Fruit fly (Drosophila melanogaster) whole organism, embryonic: Measurements from ENCODE around the gene Sdic2.

Source experiments
- Aef1 ChIP-seq: fragments of 200-800 bp; sonication (Bioruptor generic); IDR thresholded peaks from 3 replicates; pipeline ENCODE4 v1.3.6; 2022; ENCODE audit warnings: missing biosample characterization, missing genetic modification characterization
- Asciz ChIP-seq: fragments of 200-800 bp; sonication (Bioruptor generic); optimal IDR thresholded peaks from 2 replicates; lab custom pipeline; 2017; ENCODE audit warnings: missing biosample characterization, mild to moderate bottlenecking, missing genetic modification characterization, missing genetic modification reagents
- Atf3 ChIP-seq: fragments of 200-800 bp; sonication (Bioruptor generic); optimal IDR thresholded peaks from 3 replicates; lab custom pipeline; 2016; ENCODE audit warnings: missing biosample characterization, missing genetic modification characterization
- Awh ChIP-seq: fragments of 200-800 bp; sonication (Bioruptor generic); IDR thresholded peaks from 2 replicates; pipeline ENCODE4, ENCODE4 v1.3.6; 2022; ENCODE audit warnings: missing biosample characterization, missing genetic modification characterization
- CG10209 ChIP-seq: fragments of 200-800 bp; sonication (Bioruptor generic); optimal IDR thresholded peaks from 3 replicates; lab custom pipeline; 2017; ENCODE audit warnings: missing biosample characterization, mild to moderate bottlenecking, missing genetic modification characterization, missing genetic modification reagents
- CG10366 ChIP-seq: fragments of 200-800 bp; sonication (Bioruptor generic); IDR thresholded peaks from 2 replicates; pipeline ENCODE4 v1.3.6; 2022; ENCODE audit warnings: missing biosample characterization, missing genetic modification characterization
- CG10431 ChIP-seq: fragments of 200-800 bp; sonication (Bioruptor generic); optimal IDR thresholded peaks from 3 replicates; lab custom pipeline; 2018; ENCODE audit warnings: missing biosample characterization, mild to moderate bottlenecking, missing genetic modification characterization
- CG11247 ChIP-seq: fragments of 200-800 bp; sonication (Bioruptor generic); IDR thresholded peaks from 2 replicates; pipeline ENCODE4 v1.3.6; 2022; ENCODE audit warnings: missing biosample characterization, missing genetic modification characterization
- CG11560 ChIP-seq: fragments of 200-800 bp; sonication (Bioruptor generic); IDR thresholded peaks from 3 replicates; pipeline ENCODE4 v1.3.6; 2022; ENCODE audit warnings: missing biosample characterization, missing genetic modification characterization
- CG11695 ChIP-seq: fragments of 200-800 bp; sonication (Bioruptor generic); IDR thresholded peaks from 3 replicates; pipeline ENCODE4 v1.3.6; 2022; ENCODE audit warnings: missing biosample characterization, missing genetic modification characterization
- CG13123 ChIP-seq: fragments of 200-800 bp; sonication (Bioruptor generic); optimal IDR thresholded peaks from 2 replicates; lab custom pipeline; 2016; ENCODE audit warnings: missing biosample characterization, missing genetic modification characterization
- CG1832 ChIP-seq: fragments of 200-800 bp; sonication (Bioruptor generic); optimal IDR thresholded peaks from 2 replicates; lab custom pipeline; 2017; ENCODE audit warnings: missing biosample characterization, mild to moderate bottlenecking, missing genetic modification characterization, inconsistent platforms
- CG31388 ChIP-seq: fragments of 200-800 bp; sonication (Bioruptor generic); optimal IDR thresholded peaks from 2 replicates; lab custom pipeline; 2016; ENCODE audit warnings: missing biosample characterization, missing genetic modification characterization
- CG32532 ChIP-seq: fragments of 200-800 bp; sonication (Bioruptor generic); IDR thresholded peaks from 2 replicates; pipeline ENCODE4 v1.3.6; 2022; ENCODE audit warnings: missing biosample characterization, missing genetic modification characterization
- CG5180 ChIP-seq: fragments of 200-800 bp; sonication (Bioruptor generic); optimal IDR thresholded peaks from 3 replicates; lab custom pipeline; 2017; ENCODE audit warnings: missing biosample characterization, missing genetic modification characterization, mild to moderate bottlenecking, moderate library complexity, missing genetic modification reagents
- CG5953 ChIP-seq: fragments of 200-800 bp; sonication (Bioruptor generic); IDR thresholded peaks from 2 replicates; pipeline ENCODE4 v1.3.6; 2022; ENCODE audit warnings: missing biosample characterization, missing genetic modification characterization
- CG6813 ChIP-seq: fragments of 200-800 bp; sonication (Bioruptor generic); optimal IDR thresholded peaks from 2 replicates; lab custom pipeline; 2017; ENCODE audit warnings: missing biosample characterization, missing genetic modification characterization, mild to moderate bottlenecking, moderate library complexity, missing genetic modification reagents
- CG7372 ChIP-seq: fragments of 200-800 bp; sonication (Bioruptor generic); IDR thresholded peaks from 2 replicates; pipeline ENCODE4 v1.3.6; 2022; ENCODE audit warnings: missing biosample characterization, missing genetic modification characterization
- CG7987 ChIP-seq: fragments of 200-800 bp; sonication (Bioruptor generic); optimal IDR thresholded peaks from 2 replicates; lab custom pipeline; 2018; ENCODE audit warnings: missing biosample characterization, mild to moderate bottlenecking, missing genetic modification characterization, moderate library complexity
- CG9215 ChIP-seq: fragments of 200-800 bp; sonication (Bioruptor generic); IDR thresholded peaks from 2 replicates; pipeline ENCODE4 v1.3.6; 2022; ENCODE audit warnings: missing biosample characterization, missing genetic modification characterization
- Dfd ChIP-seq, 2 experiments: fragments of >200 bp; optimal IDR thresholded peaks; 2 replicates each; lab custom pipeline; 2017; ENCODE audit warnings: missing biosample characterization in 2 of 2, missing genetic modification characterization in 2 of 2
- E2f1 ChIP-seq: fragments of 200-800 bp; sonication (Bioruptor generic); IDR thresholded peaks from 2 replicates; pipeline ENCODE4 v1.3.6; 2022; ENCODE audit warnings: missing biosample characterization, missing genetic modification characterization
- E2f2 ChIP-seq: fragments of 200-800 bp; sonication (Bioruptor generic); IDR thresholded peaks from 2 replicates; pipeline ENCODE4 v1.3.6; 2022; ENCODE audit warnings: missing biosample characterization, missing genetic modification characterization
- Elba2 ChIP-seq: fragments of 200-800 bp; sonication (Bioruptor generic); optimal IDR thresholded peaks from 3 replicates; lab custom pipeline; 2016; ENCODE audit warnings: missing biosample characterization, missing genetic modification characterization
- GATAe ChIP-seq: fragments of 200-800 bp; sonication (Bioruptor generic); conservative IDR thresholded peaks from 2 replicates; pipeline ENCODE4 v1.3.6; 2022; ENCODE audit warnings: missing biosample characterization, missing genetic modification characterization
- H15 ChIP-seq: fragments of 200-800 bp; sonication (Bioruptor generic); IDR thresholded peaks from 3 replicates; pipeline ENCODE4 v1.3.6; 2022; ENCODE audit warnings: missing biosample characterization, missing genetic modification characterization
- Meics ChIP-seq: fragments of 200-800 bp; sonication (Bioruptor generic); optimal IDR thresholded peaks from 2 replicates; lab custom pipeline; 2017; ENCODE audit warnings: missing biosample characterization, mild to moderate bottlenecking, missing genetic modification characterization
- Pdp1 ChIP-seq, 2 experiments: fragments of 200-800 bp; sonication (Bioruptor generic); optimal IDR thresholded peaks; 3 replicates each; lab custom pipeline; 2016; ENCODE audit warnings: missing biosample characterization in 2 of 2, missing genetic modification characterization in 2 of 2, mild to moderate bottlenecking in 1 of 2, moderate library complexity in 1 of 2
- amos ChIP-seq: fragments of 200-800 bp; sonication (Bioruptor generic); IDR thresholded peaks from 2 replicates; pipeline ENCODE4 v1.3.6; 2022; ENCODE audit warnings: missing biosample characterization, missing genetic modification characterization; ENCODE audit not compliant: partially characterized antibody
- ash1 ChIP-seq: fragments of 200-800 bp; sonication (Bioruptor generic); optimal IDR thresholded peaks from 2 replicates; lab custom pipeline; 2018; ENCODE audit warnings: missing biosample characterization, mild to moderate bottlenecking, missing genetic modification characterization
- croc ChIP-seq: fragments of 200-800 bp; sonication (Bioruptor generic); conservative IDR thresholded peaks from 3 replicates; pipeline ENCODE4 v1.3.6; 2022; ENCODE audit warnings: missing biosample characterization, missing genetic modification characterization
- dysf ChIP-seq: fragments of 200-800 bp; sonication (Bioruptor generic); IDR thresholded peaks from 3 replicates; pipeline ENCODE4 v1.3.6; 2022; ENCODE audit warnings: missing biosample characterization, missing genetic modification characterization
- fd64A ChIP-seq: fragments of 200-800 bp; sonication (Bioruptor generic); optimal IDR thresholded peaks from 3 replicates; lab custom pipeline; 2018; ENCODE audit warnings: missing biosample characterization, mild to moderate bottlenecking, missing genetic modification characterization
- fu2 ChIP-seq: fragments of 200-800 bp; sonication (Bioruptor generic); optimal IDR thresholded peaks from 2 replicates; lab custom pipeline; 2016; ENCODE audit warnings: missing biosample characterization, missing genetic modification characterization
- grn ChIP-seq: fragments of 200-800 bp; sonication (Bioruptor generic); optimal IDR thresholded peaks from 3 replicates; lab custom pipeline; 2017; ENCODE audit warnings: missing biosample characterization, missing genetic modification characterization
- gsb-n ChIP-seq: fragments of 200-800 bp; sonication (Bioruptor generic); optimal IDR thresholded peaks from 3 replicates; lab custom pipeline; 2018; ENCODE audit warnings: missing biosample characterization, mild to moderate bottlenecking, missing genetic modification characterization
- kay ChIP-seq: fragments of 200-800 bp; sonication (Bioruptor generic); optimal IDR thresholded peaks from 2 replicates; lab custom pipeline; 2016; ENCODE audit warnings: missing biosample characterization, missing genetic modification characterization
- lab ChIP-seq: fragments of 200-800 bp; sonication (Bioruptor generic); optimal IDR thresholded peaks from 3 replicates; lab custom pipeline; 2017; ENCODE audit warnings: missing biosample characterization, missing genetic modification characterization, mild to moderate bottlenecking, moderate library complexity, missing genetic modification reagents
- maf-S ChIP-seq: fragments of 200-800 bp; sonication (Bioruptor generic); optimal IDR thresholded peaks from 2 replicates; lab custom pipeline; 2016; ENCODE audit warnings: missing biosample characterization, missing genetic modification characterization
- nerfin-1 ChIP-seq: fragments of 200-800 bp; sonication (Bioruptor generic); optimal IDR thresholded peaks from 3 replicates; lab custom pipeline; 2019; ENCODE audit warnings: missing biosample characterization, mild to moderate bottlenecking, missing genetic modification characterization, moderate library complexity
- run ChIP-seq: fragments of 200-800 bp; sonication (Bioruptor generic); optimal IDR thresholded peaks from 3 replicates; lab custom pipeline; 2018; ENCODE audit warnings: missing biosample characterization, mild to moderate bottlenecking, missing genetic modification characterization
- salm ChIP-seq: fragments of 200-800 bp; sonication (Bioruptor generic); optimal IDR thresholded peaks from 2 replicates; lab custom pipeline; 2018; ENCODE audit warnings: missing biosample characterization, mild to moderate bottlenecking, missing genetic modification characterization
- sd ChIP-seq: fragments of 200-800 bp; sonication (Bioruptor generic); optimal IDR thresholded peaks from 3 replicates; lab custom pipeline; 2018; ENCODE audit warnings: missing biosample characterization, mild to moderate bottlenecking, missing genetic modification characterization, moderate library complexity
- sens ChIP-seq: fragments of 200-800 bp; sonication (Bioruptor generic); peaks from one replicate; lab custom pipeline; 2016; ENCODE audit warnings: missing biosample characterization, missing genetic modification characterization
- seq ChIP-seq: fragments of 200-800 bp; sonication (Bioruptor generic); IDR thresholded peaks from 2 replicates; pipeline ENCODE4 v1.3.6; 2022; ENCODE audit warnings: missing biosample characterization, missing genetic modification characterization
- tup ChIP-seq: fragments of 200-800 bp; sonication (Bioruptor generic); optimal IDR thresholded peaks from 2 replicates; lab custom pipeline; 2016; ENCODE audit warnings: missing biosample characterization, mild to moderate bottlenecking, missing genetic modification characterization, moderate library complexity
- zen2 ChIP-seq: fragments of 200-800 bp; sonication (Bioruptor generic); IDR thresholded peaks from 3 replicates; pipeline ENCODE4 v1.3.6; 2022; ENCODE audit warnings: missing biosample characterization, missing genetic modification characterization; ENCODE audit not compliant: partially characterized antibody

Gene Sdic2

DNA sequence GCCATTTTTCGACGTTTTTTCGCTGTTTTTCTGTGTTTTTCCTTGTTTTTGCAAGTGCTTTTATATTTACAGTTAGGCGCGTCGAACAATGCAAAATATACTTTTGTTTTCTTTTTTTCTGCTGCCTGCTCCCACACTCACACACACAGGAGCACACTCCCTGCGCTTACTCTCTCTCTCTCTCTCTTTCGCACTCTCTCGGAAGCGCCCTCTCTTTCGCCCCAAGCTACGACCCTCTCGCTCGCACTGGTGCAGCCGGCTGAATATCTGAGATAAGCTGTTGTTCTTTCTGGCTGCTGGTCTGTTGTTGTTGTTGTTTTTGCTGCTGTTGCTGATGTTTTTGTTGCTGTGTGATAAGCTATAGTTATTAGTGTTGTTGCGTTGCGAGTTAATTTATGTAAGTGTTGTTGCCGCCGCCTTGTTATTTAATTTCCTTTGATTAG lies 27.3 kb downstream of the Sdic2 start (continued):
- TF ChIP-seq sd (tag; lab: Kevin White, UChicago) (peak; percentile 7), E2f1 (GFP tag; lab: Robert Waterston, UW) (no peak), gsb-n (tag; lab: Kevin White, UChicago) (no peak), grn (GFP tag; lab: Kevin White, UChicago) (peak; percentile 71), Dfd (GFP tag; optimal IDR thresholded peaks at IDR 0.05; lab: Kevin White, UChicago) (no peak), Elba2 (GFP tag; lab: Kevin White, UChicago) (no peak), nerfin-1 (tag; lab: Kevin White, UChicago) (no peak), lab (GFP tag; lab: Kevin White, UChicago) (no peak), salm (no peak), ash1 (no peak), zen2 (GFP tag; lab: Robert Waterston, UW) (no peak), Aef1 (GFP tag; lab: Robert Waterston, UW) (peak; percentile 71), sens (GFP tag; lab: Kevin White, UChicago) (no peak), CG10431 (GFP tag; lab: Kevin White, UChicago) (no peak), kay (GFP tag; lab: Kevin White, UChicago) (no peak), Asciz (GFP tag; lab: Kevin White, UChicago) (no peak), croc (GFP tag; lab: Robert Waterston, UW) (no peak), GATAe (GFP tag; lab: Robert Waterston, UW) (peak; percentile 67), CG10366 (no peak), run (tag; lab: Kevin White, UChicago) (no peak), CG10209 (GFP tag; lab: Kevin White, UChicago) (no peak), CG1832 (GFP tag; lab: Kevin White, UChicago) (peak; percentile 94), CG13123 (GFP tag; lab: Kevin White, UChicago) (no peak), maf-S (GFP tag; lab: Kevin White, UChicago) (no peak), amos (GFP tag; lab: Robert Waterston, UW) (no peak), H15 (GFP tag; lab: Robert Waterston, UW) (no peak), Pdp1 (GFP tag; optimal IDR thresholded peaks at IDR 0.05; lab: Kevin White, UChicago) (peak in 1 of 2 experiments; percentile 87), Atf3 (no peak)

dm6 chrX:20158491-20158890 lies 27.8 kb downstream of the Sdic2 start:
- TF ChIP-seq sens (GFP tag; lab: Kevin White, UChicago) (peak; percentile 59), CG7372 (peak; percentile 52; the same call in 1 of the 2 replicates), fu2 (GFP tag; lab: Kevin White, UChicago) (no peak)

- TF ChIP-seq Meics (GFP tag; lab: Kevin White, UChicago): peak; percentile 91
- no peak for TF ChIP-seq E2f2 (GFP tag; lab: Robert Waterston, UW)
- TF ChIP-seq CG31388 (GFP tag; lab: Kevin White, UChicago): no peak
- no peak for TF ChIP-seq Awh (GFP tag; lab: Robert Waterston, UW)
- peak; percentile 4 for TF ChIP-seq sens (GFP tag; lab: Kevin White, UChicago)
These were observed 30.3 kb downstream of the Sdic2 start for dm6 chrX:20155947-20156346.

dm6 chrX:20147693-20148174 lies 38.6 kb downstream of the Sdic2 start, which contains the start of gene aspr:
Gene aspr (plus strand): TSS chrX:20148124.
- TF ChIP-seq CG11247 (GFP tag; lab: Robert Waterston, UW) (no peak), CG11560 (no peak), CG5180 (GFP tag; lab: Kevin White, UChicago) (no peak), tup (GFP tag; lab: Kevin White, UChicago) (no peak), CG9215 (GFP tag; lab: Robert Waterston, UW) (0 out of 2 replicates have a peak, but pooled peaks have one; percentile 13), CG6813 (GFP tag; lab: Kevin White, UChicago) (no peak), CG7987 (GFP tag; lab: Kevin White, UChicago) (no peak), fd64A (GFP tag; lab: Kevin White, UChicago) (no peak), CG11695 (GFP tag; lab: Robert Waterston, UW) (peak; percentile 30; the same call in 1 of the 3 replicates), CG32532 (GFP tag; lab: Robert Waterston, UW) (peak; percentile 50; the same call in 1 of the 2 replicates), dysf (GFP tag; lab: Robert Waterston, UW) (peak; percentile 39; the same call in 1 of the 3 replicates), seq (GFP tag; lab: Robert Waterston, UW) (no peak), CG5953 (GFP tag; lab: Robert Waterston, UW) (no peak), Aef1 (GFP tag; lab: Robert Waterston, UW) (no peak)
